Fruit fly (Drosophila melanogaster) whole organism, prepupa: ENCODE results near the gene Slbp.
A peak's percentile ranks its signal among the peaks of the same experiment; 100 is the strongest.

Experiments used
- Blimp-1 ChIP-seq: fragments of 200-800 bp; sonication (Bioruptor generic); optimal IDR thresholded peaks from 3 replicates; lab custom pipeline; 2017; ENCODE audit warnings: missing biosample characterization, missing genetic modification characterization, mild to moderate bottlenecking, moderate library complexity, missing genetic modification reagents
- CG10631 ChIP-seq: fragments of 200-800 bp; sonication (Bioruptor generic); optimal IDR thresholded peaks from 2 replicates; lab custom pipeline; 2016; ENCODE audit warnings: missing biosample characterization, missing genetic modification characterization
- CG11294 ChIP-seq: fragments of 200-800 bp; sonication (Bioruptor generic); IDR thresholded peaks from 2 replicates; pipeline ENCODE4 v1.3.6; 2022; ENCODE audit warnings: missing biosample characterization, missing genetic modification characterization
- CG11762 ChIP-seq: fragments of 200-800 bp; sonication (Bioruptor generic); optimal IDR thresholded peaks from 3 replicates; lab custom pipeline; 2016; ENCODE audit warnings: missing biosample characterization, missing genetic modification characterization; ENCODE audit not compliant: insufficient read depth
- CG11902 ChIP-seq: fragments of 200-800 bp; sonication (Bioruptor generic); optimal IDR thresholded peaks from 3 replicates; lab custom pipeline; 2016; ENCODE audit warnings: missing biosample characterization, missing genetic modification characterization
- CG15336 ChIP-seq: fragments of 200-800 bp; sonication (Bioruptor generic); IDR thresholded peaks from 2 replicates; pipeline ENCODE4 v1.3.6; 2022; ENCODE audit warnings: missing biosample characterization, missing genetic modification characterization
- CG1621 ChIP-seq: fragments of 200-800 bp; sonication (Bioruptor generic); optimal IDR thresholded peaks from 3 replicates; lab custom pipeline; 2018; ENCODE audit warnings: missing biosample characterization, mild to moderate bottlenecking, missing genetic modification characterization
- CG16779 ChIP-seq: fragments of 200-800 bp; sonication (Bioruptor generic); optimal IDR thresholded peaks from 3 replicates; lab custom pipeline; 2017; ENCODE audit warnings: missing biosample characterization, mild to moderate bottlenecking, missing genetic modification characterization
- CG3032 ChIP-seq: fragments of 200-800 bp; optimal IDR thresholded peaks from 2 replicates; lab custom pipeline; 2019; ENCODE audit warnings: missing biosample characterization, mild to moderate bottlenecking, missing genetic modification characterization, moderate library complexity
- CG32006 ChIP-seq: fragments of 200-800 bp; sonication (Bioruptor generic); optimal IDR thresholded peaks from 3 replicates; lab custom pipeline; 2017; ENCODE audit warnings: missing biosample characterization, mild to moderate bottlenecking, missing genetic modification characterization
- CG34406 ChIP-seq: fragments of 200-800 bp; sonication (Bioruptor generic); optimal IDR thresholded peaks from 3 replicates; lab custom pipeline; 2016; ENCODE audit warnings: missing biosample characterization, missing genetic modification characterization
- CG3919 ChIP-seq: fragments of 200-800 bp; sonication (Bioruptor generic); optimal IDR thresholded peaks from 3 replicates; lab custom pipeline; 2016; ENCODE audit warnings: missing biosample characterization, missing genetic modification characterization
- CG6276 ChIP-seq: fragments of 200-800 bp; sonication (Bioruptor generic); optimal IDR thresholded peaks from 2 replicates; lab custom pipeline; 2017; ENCODE audit warnings: missing biosample characterization, mild to moderate bottlenecking, missing genetic modification characterization
- CG6808 ChIP-seq: fragments of 200-800 bp; sonication (Bioruptor generic); optimal IDR thresholded peaks from 3 replicates; lab custom pipeline; 2017; ENCODE audit warnings: missing biosample characterization, missing genetic modification characterization, mild to moderate bottlenecking, moderate library complexity, missing genetic modification reagents
- CG6854 ChIP-seq: fragments of 200-800 bp; sonication (Bioruptor generic); optimal IDR thresholded peaks from 2 replicates; lab custom pipeline; 2017; ENCODE audit warnings: missing biosample characterization, mild to moderate bottlenecking, missing genetic modification characterization
- CG8119 ChIP-seq: fragments of 200-800 bp; sonication (Bioruptor generic); IDR thresholded peaks from 3 replicates; pipeline ENCODE4 v1.3.6; 2022; ENCODE audit warnings: missing biosample characterization, missing genetic modification characterization
- CG8319 ChIP-seq: fragments of 200-800 bp; sonication (Bioruptor generic); optimal IDR thresholded peaks from 3 replicates; lab custom pipeline; 2016; ENCODE audit warnings: missing biosample characterization, missing genetic modification characterization
- Eip93F ChIP-seq: fragments of 200-800 bp; sonication (Bioruptor generic); optimal IDR thresholded peaks from 2 replicates; lab custom pipeline; 2016; ENCODE audit warnings: missing biosample characterization, mild to moderate bottlenecking, missing genetic modification characterization
- Hr39 ChIP-seq: fragments of 200-800 bp; sonication (Bioruptor generic); optimal IDR thresholded peaks from 2 replicates; lab custom pipeline; 2016; ENCODE audit warnings: missing biosample characterization, missing genetic modification characterization
- Hr4 ChIP-seq: fragments of 200-800 bp; sonication (Bioruptor generic); optimal IDR thresholded peaks from 3 replicates; lab custom pipeline; 2016; ENCODE audit warnings: missing biosample characterization, missing genetic modification characterization
- Lpt ChIP-seq: fragments of 200-800 bp; sonication (Bioruptor generic); optimal IDR thresholded peaks from 3 replicates; lab custom pipeline; 2016; ENCODE audit warnings: missing biosample characterization, missing genetic modification characterization
- Met ChIP-seq: fragments of 200-800 bp; sonication (Bioruptor generic); optimal IDR thresholded peaks from 3 replicates; lab custom pipeline; 2016; ENCODE audit warnings: missing biosample characterization, missing genetic modification characterization
- Smox ChIP-seq: fragments of 200-800 bp; sonication (Bioruptor generic); optimal IDR thresholded peaks from 3 replicates; lab custom pipeline; 2016; ENCODE audit warnings: missing biosample characterization, missing genetic modification characterization
- Sox102F ChIP-seq: fragments of 200-800 bp; sonication (Bioruptor generic); optimal IDR thresholded peaks from 2 replicates; lab custom pipeline; 2016; ENCODE audit warnings: missing biosample characterization, mild to moderate bottlenecking, missing genetic modification characterization
- achi ChIP-seq: fragments of 200-800 bp; sonication (Bioruptor generic); optimal IDR thresholded peaks from 3 replicates; lab custom pipeline; 2016; ENCODE audit warnings: missing biosample characterization, missing genetic modification characterization
- acj6 ChIP-seq: fragments of 200-800 bp; sonication (Bioruptor generic); optimal IDR thresholded peaks from 3 replicates; lab custom pipeline; 2016; ENCODE audit warnings: missing biosample characterization, missing genetic modification characterization
- cyc ChIP-seq: fragments of 200-800 bp; sonication (Bioruptor generic); optimal IDR thresholded peaks from 3 replicates; lab custom pipeline; 2016; ENCODE audit warnings: missing biosample characterization, missing genetic modification characterization
- dac ChIP-seq: fragments of 200-800 bp; sonication (Bioruptor generic); optimal IDR thresholded peaks from 2 replicates; lab custom pipeline; 2017; ENCODE audit warnings: missing biosample characterization, mild to moderate bottlenecking, missing genetic modification characterization
- dsx ChIP-seq: fragments of 200-800 bp; optimal IDR thresholded peaks from 3 replicates; lab custom pipeline; 2019; ENCODE audit warnings: missing biosample characterization, mild to moderate bottlenecking, missing genetic modification characterization, moderate library complexity; ENCODE audit not compliant: poor library complexity, severe bottlenecking
- eg ChIP-seq: fragments of 200-800 bp; sonication (Bioruptor generic); IDR thresholded peaks from 3 replicates; pipeline ENCODE4 v1.3.6; 2022; ENCODE audit warnings: missing biosample characterization, missing genetic modification characterization
- fd59A ChIP-seq: fragments of 200-800 bp; sonication (Bioruptor generic); optimal IDR thresholded peaks from 2 replicates; lab custom pipeline; 2017; ENCODE audit warnings: missing biosample characterization, mild to moderate bottlenecking, missing genetic modification characterization, missing genetic modification reagents
- fd85E ChIP-seq: fragments of 200-800 bp; sonication (Bioruptor generic); optimal IDR thresholded peaks from 3 replicates; lab custom pipeline; 2016; ENCODE audit warnings: missing biosample characterization, missing genetic modification characterization
- fkh ChIP-seq: fragments of 200-800 bp; sonication (Bioruptor generic); optimal IDR thresholded peaks from 3 replicates; lab custom pipeline; 2017; ENCODE audit warnings: missing biosample characterization, mild to moderate bottlenecking, missing genetic modification characterization, moderate library complexity
- lz ChIP-seq: fragments of 200-800 bp; sonication (Bioruptor generic); optimal IDR thresholded peaks from 3 replicates; lab custom pipeline; 2016; ENCODE audit warnings: missing biosample characterization, missing genetic modification characterization
- net ChIP-seq: fragments of 200-800 bp; sonication (Bioruptor generic); optimal IDR thresholded peaks from 3 replicates; lab custom pipeline; 2016; ENCODE audit warnings: missing biosample characterization, missing genetic modification characterization
- pdm3 ChIP-seq: fragments of 200-800 bp; sonication (Bioruptor generic); optimal IDR thresholded peaks from 3 replicates; lab custom pipeline; 2016; ENCODE audit warnings: missing biosample characterization, missing genetic modification characterization
- salr ChIP-seq, 2 experiments: fragments of 200-800 bp; sonication (Bioruptor generic); optimal IDR thresholded peaks; 3 replicates each; lab custom pipeline; 2016 to 2018; ENCODE audit warnings: missing biosample characterization in 2 of 2, missing genetic modification characterization in 2 of 2, mild to moderate bottlenecking in 1 of 2
- spab ChIP-seq: fragments of 200-800 bp; sonication (Bioruptor generic); optimal IDR thresholded peaks from 2 replicates; lab custom pipeline; 2017; ENCODE audit warnings: missing biosample characterization, mild to moderate bottlenecking, missing genetic modification characterization, missing genetic modification reagents
- svp ChIP-seq: fragments of 200-800 bp; sonication (Bioruptor generic); peaks from one replicate; lab custom pipeline; 2016; ENCODE audit warnings: missing biosample characterization, missing genetic modification characterization
- topi ChIP-seq: fragments of 200-800 bp; sonication (Bioruptor generic); optimal IDR thresholded peaks from 3 replicates; lab custom pipeline; 2016; ENCODE audit warnings: missing biosample characterization, missing genetic modification characterization
- vri ChIP-seq: fragments of 200-800 bp; sonication (Bioruptor generic); optimal IDR thresholded peaks from 3 replicates; lab custom pipeline; 2016; ENCODE audit warnings: missing biosample characterization, mild to moderate bottlenecking, missing genetic modification characterization

Gene Slbp

DNA sequence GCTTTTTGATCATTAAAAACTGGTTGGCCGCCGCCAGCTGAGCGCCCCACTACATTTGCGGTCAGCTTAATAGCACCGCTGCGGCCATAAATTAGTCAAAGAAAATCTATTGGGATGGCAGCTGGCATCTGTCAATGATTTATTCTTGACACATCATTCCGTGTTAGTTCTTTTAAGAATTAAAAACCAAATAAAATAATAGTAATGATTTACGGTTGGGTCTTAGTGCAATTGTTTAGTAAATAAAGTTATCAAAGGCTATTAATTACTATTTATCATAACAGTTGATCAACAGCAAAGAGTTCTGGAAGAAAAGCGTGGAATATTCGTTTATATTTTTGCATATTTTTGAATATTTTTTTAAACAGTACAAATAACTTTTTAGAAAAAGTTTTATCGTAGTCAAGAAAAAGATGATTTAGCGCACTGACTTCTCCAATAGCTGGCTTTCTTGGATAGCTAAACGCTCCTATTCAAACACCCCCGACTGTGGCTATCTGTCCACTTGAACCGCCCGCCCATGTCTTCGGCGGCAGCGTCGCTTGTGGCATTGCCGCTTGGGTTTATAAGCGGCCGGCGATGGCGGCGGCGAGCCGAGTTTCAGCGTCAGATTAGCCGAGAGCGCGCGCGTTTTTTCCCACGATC lies 44.0 kb upstream of the Slbp start, which contains the start of gene CG14515 (continued):
- TF ChIP-seq Met (GFP tag; lab: Kevin White, UChicago) (no peak), CG11294 (GFP tag; lab: Robert Waterston, UW) (no peak), fd59A (GFP tag; lab: Kevin White, UChicago) (no peak), CG8119 (GFP tag; lab: Robert Waterston, UW) (no peak; the same call in 2 of the 3 replicates), lz (no peak), CG11902 (no peak), fkh (no peak), salr (GFP tag; optimal IDR thresholded peaks at IDR 0.05; lab: Kevin White, UChicago) (no peak), dsx (GFP tag; lab: Kevin White, UChicago) (no peak), acj6 (no peak), CG1621 (tag; lab: Kevin White, UChicago) (no peak), achi (GFP tag; lab: Kevin White, UChicago) (no peak), Hr4 (GFP tag; lab: Kevin White, UChicago) (peak; percentile 49), CG8319 (GFP tag; lab: Kevin White, UChicago) (no peak)
- TF ChIP-seq, all 60 proteins: peak for 6

DNA sequence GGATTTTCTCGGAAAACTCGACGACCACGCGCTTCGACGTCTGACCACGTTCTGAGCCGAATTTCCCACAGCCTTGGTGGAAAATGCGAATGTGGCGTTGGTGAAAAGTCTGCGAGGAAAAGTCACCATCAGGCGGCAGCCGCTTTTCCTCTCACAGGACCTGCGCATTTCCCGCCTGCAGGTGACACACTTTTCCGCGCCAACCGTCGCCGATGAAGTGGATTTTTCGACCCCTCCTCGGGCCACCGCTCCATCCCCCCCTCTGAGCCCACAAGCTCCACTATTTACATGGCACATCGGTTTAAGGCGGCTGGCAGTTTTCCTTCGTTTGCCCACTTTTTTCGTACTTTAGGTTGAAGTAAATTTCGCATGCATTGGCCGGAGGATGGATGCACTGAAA lies 41.9 kb upstream of the Slbp start, which contains the start of gene jus:
TSS of gene jus (minus strand) at position 38 of the 400 bp plus-strand sequence.
- TF ChIP-seq CG34406 (GFP tag; lab: Kevin White, UChicago) (no peak), svp (peak; percentile 40), CG11762 (GFP tag; lab: Kevin White, UChicago) (no peak), salr (GFP tag; optimal IDR thresholded peaks at IDR 0.05; lab: Kevin White, UChicago) (no peak), fd59A (GFP tag; lab: Kevin White, UChicago) (no peak)

DNA sequence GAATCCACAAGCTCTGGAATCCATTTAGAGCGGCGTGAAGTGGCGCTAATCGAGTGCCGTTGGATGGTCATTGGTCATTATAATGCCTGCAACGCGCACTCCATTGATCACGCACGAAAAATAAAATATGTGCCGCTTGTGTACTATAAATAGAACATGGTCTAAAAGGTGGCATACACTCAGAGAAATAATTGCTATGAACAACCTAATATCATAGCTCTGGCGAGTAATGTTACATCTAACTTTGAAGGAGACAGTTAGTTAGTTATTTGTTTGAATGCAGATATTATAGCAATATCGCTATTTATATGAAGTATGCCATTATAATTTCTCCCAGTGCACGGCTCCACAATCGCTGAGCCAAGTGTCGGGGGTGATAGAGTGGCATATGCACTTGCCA lies 37.9 kb upstream of the Slbp start:
- TF ChIP-seq CG15336: no peak
- TF ChIP-seq Hr4 (GFP tag; lab: Kevin White, UChicago): peak; percentile 8
- no peak for TF ChIP-seq dsx (GFP tag; lab: Kevin White, UChicago)
- TF ChIP-seq Met (GFP tag; lab: Kevin White, UChicago): no peak
- no peak for TF ChIP-seq CG1621 (tag; lab: Kevin White, UChicago)
- TF ChIP-seq svp: peak; percentile 45
- no peak for TF ChIP-seq CG6276 (GFP tag; lab: Kevin White, UChicago)
- TF ChIP-seq eg: peak; percentile 28; the same call in 1 of the 3 replicates
- no peak for TF ChIP-seq Blimp-1 (GFP tag; lab: Kevin White, UChicago)

DNA sequence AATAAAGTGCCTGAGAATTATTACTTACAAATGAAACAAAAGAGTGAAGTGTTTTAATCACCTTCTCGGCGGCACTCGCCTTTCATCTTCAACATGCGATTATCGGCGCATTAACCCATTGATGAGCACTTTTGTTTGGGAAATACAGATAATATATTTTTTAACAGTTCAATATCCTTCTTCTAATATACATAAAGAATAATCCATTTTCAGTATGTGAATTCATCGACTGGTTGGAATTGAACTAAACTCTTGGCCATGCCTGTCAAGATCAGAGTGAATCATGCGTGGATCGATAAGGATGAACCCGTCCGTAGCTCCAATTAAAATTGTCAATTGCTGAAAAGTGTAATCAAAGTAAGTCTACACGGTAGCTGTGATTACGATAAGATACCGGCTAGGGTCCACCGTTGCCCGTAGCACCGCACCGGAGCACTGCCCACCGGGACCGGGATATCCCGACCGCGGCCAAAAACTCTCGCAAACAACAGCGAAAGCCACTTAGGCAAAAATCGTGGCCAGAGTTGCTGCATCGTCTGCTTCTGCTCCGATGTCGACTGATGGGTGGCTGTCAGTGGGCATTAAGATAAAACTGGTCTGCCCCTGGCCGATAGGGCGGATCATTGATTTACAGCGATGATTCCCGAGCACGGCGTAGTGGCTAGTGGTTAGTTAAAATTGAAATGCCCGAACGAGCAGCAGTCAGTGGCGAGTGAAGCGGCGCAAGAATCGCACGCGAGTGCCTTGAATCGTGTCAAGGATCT lies 12.0 kb upstream of the Slbp start, which contains the start of gene CG11898:
TSS of gene CG11898 (plus strand) at position 714 of the 764 bp plus-strand sequence.
- TF ChIP-seq CG16779 (tag; lab: Kevin White, UChicago) (no peak), CG10631 (GFP tag; lab: Kevin White, UChicago) (no peak), CG3919 (no peak), CG6808 (no peak), CG3032 (tag; lab: Kevin White, UChicago) (no peak), pdm3 (GFP tag; lab: Kevin White, UChicago) (no peak), CG1621 (tag; lab: Kevin White, UChicago) (no peak), net (GFP tag; lab: Kevin White, UChicago) (no peak), spab (GFP tag; lab: Kevin White, UChicago) (no peak), fd85E (GFP tag; lab: Kevin White, UChicago) (no peak), CG6854 (GFP tag; lab: Kevin White, UChicago) (no peak), Lpt (GFP tag; lab: Kevin White, UChicago) (no peak), CG6276 (GFP tag; lab: Kevin White, UChicago) (no peak), Smox (peak; percentile 61), cyc (no peak), fd59A (GFP tag; lab: Kevin White, UChicago) (no peak), CG32006 (GFP tag; lab: Kevin White, UChicago) (no peak), vri (peak; percentile 68), Sox102F (GFP tag; lab: Kevin White, UChicago) (peak; percentile 61), salr (GFP tag; optimal IDR thresholded peaks at IDR 0.05; lab: Kevin White, UChicago) (no peak), topi (GFP tag; lab: Kevin White, UChicago) (peak; percentile 52), dac (GFP tag; lab: Kevin White, UChicago) (no peak), Eip93F (GFP tag; lab: Kevin White, UChicago) (peak; percentile 42), svp (peak; percentile 81), CG34406 (GFP tag; lab: Kevin White, UChicago) (peak; percentile 18), lz (peak; percentile 47), Blimp-1 (GFP tag; lab: Kevin White, UChicago) (no peak), Hr4 (GFP tag; lab: Kevin White, UChicago) (no peak), CG8319 (GFP tag; lab: Kevin White, UChicago) (no peak), Hr39 (GFP tag; lab: Kevin White, UChicago) (peak; percentile 34)
